Fruit fly (Drosophila melanogaster): ENCODE results near the gene Nagk.
A peak's percentile ranks its signal among the peaks of the same experiment; 100 is the strongest.

Nagk gene

DNA sequence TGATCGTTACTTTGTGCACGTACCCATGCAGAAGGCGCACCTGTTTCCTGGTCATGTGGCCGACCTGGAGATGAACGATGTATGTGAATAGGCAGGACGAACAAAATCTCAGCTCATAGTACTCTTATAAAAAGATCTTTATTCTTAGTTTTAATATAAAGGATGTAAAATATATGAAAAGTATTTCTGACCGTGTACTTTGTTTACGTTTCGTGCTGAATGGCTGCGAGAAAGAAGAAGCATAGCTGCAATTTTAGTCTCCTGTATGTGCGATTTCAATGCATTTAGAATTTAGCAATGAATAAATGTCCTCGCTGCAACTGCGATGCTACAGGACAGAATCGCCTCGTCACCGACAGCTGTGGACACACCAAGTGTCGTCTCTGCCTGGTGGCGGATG, 4.8 kb upstream of the Nagk start, which contains the start of the genes CG42726 and CG42727 (continued):
- TF ChIP-seq Lpt (GFP tag; optimal IDR thresholded peaks at IDR 0.05) (no peak), Hr39 (GFP tag; optimal IDR thresholded peaks at IDR 0.05) (no peak), CG7368 (GFP tag; optimal IDR thresholded peaks at IDR 0.05) (no peak), CG31627 (GFP tag; optimal IDR thresholded peaks at IDR 0.05) (peak; percentile 42), CG3032 (tag; optimal IDR thresholded peaks at IDR 0.05) (peak; percentile 52), CG6808 (GFP tag; optimal IDR thresholded peaks at IDR 0.05) (no peak), CG15336 (GFP tag; IDR thresholded peaks at IDR 0.05) (no peak), CG6276 (GFP tag; optimal IDR thresholded peaks at IDR 0.05) (no peak), acj6 (GFP tag; optimal IDR thresholded peaks at IDR 0.05) (no peak), Hr4 (GFP tag; optimal IDR thresholded peaks at IDR 0.05) (no peak), Sox15 (GFP tag; optimal IDR thresholded peaks at IDR 0.05) (peak; percentile 13), CG8319 (GFP tag; optimal IDR thresholded peaks at IDR 0.05) (no peak)

DNA sequence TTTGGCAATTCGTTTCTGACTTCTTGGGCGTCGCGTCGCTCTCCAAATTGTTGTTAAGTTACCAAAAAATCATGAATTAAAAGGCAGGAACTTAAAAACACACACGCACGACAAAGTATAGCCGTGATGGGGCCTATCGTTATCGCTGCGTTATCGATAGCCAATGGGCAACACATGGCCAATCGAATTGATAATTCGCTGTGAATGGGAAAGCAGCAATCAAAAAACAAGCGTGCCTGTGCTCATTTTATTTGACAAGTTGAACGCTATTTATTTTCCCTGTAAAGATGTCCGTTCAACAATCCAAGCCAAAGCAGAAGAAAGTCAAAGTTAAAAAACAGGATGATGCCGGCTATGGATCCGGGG, 2.9 kb upstream of the Nagk start, which contains the start of the genes Surf4 and CG31301:
Surf4 (minus strand) TSS at position 159 of the 366 bp plus-strand sequence.
CG31301 (plus strand) TSS at position 188 of the 366 bp plus-strand sequence.
- TF ChIP-seq lz (GFP tag; optimal IDR thresholded peaks at IDR 0.05) (no peak), CG8119 (GFP tag; IDR thresholded peaks at IDR 0.05) (no peak), esn (GFP tag; optimal IDR thresholded peaks at IDR 0.05) (peak; percentile 9), acj6 (GFP tag; optimal IDR thresholded peaks at IDR 0.05) (no peak), dsx (GFP tag; optimal IDR thresholded peaks at IDR 0.05; ENCODE audit: poor library complexity, severe bottlenecking) (peak; percentile 91)

DNA sequence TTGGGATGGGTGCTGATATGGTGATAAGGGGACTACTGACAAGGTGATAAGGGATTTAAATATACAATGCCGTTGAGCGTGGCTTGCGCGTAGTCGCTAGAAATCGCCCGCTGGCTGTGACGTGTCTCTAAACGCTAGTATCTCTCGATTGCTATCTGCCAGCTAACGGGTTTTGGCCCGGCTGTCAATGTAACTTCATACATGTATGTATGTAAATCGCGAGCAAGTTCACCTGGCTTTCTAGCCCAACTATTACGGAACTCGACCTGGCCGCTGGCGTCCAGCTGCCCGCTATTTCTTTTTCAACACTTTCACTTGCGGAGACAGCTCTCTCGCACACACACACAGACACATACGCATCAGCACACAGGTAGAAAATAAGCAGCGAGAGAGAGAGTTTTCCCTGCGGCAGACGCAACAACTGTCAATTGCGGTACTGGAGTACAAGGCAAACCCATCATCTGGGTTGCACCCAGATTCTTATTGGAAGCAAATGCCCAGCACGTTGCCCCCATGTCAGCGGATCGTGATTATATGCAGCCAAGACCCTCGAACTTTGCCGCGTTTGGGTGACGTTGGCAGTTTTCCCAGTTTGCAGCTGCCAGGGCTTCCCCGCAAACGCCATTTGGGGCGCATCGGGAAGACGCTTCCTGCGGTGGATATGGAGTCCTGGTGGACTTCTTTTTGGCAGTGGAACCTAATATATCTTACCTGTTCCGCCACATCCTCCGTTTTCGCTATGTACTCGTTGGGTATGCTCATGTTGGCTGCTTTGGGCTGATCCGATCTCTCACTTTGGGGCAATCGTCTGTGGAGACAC, 2.4 kb upstream of the Nagk start:
- TF ChIP-seq Blimp-1 (GFP tag; optimal IDR thresholded peaks at IDR 0.05) (peak; percentile 92), dsx (GFP tag; optimal IDR thresholded peaks at IDR 0.05; ENCODE audit: poor library complexity, severe bottlenecking) (no peak)

dm6 chr3R:15342432-15342925, 577 bp downstream of the Nagk start:
- no peak for TF ChIP-seq Sox15 (GFP tag; optimal IDR thresholded peaks at IDR 0.05)
- peak; percentile 71 for TF ChIP-seq svp (GFP tag)
- TF ChIP-seq CG15336 (GFP tag; IDR thresholded peaks at IDR 0.05): peak; percentile 57
- TF ChIP-seq spab (GFP tag; optimal IDR thresholded peaks at IDR 0.05): no peak
- peak; percentile 36; the same call in 1 of the 2 replicates for TF ChIP-seq Gug (GFP tag; IDR thresholded peaks at IDR 0.05)
- TF ChIP-seq CG8119 (GFP tag; IDR thresholded peaks at IDR 0.05): no peak
- peak; percentile 11 for TF ChIP-seq CG31627 (GFP tag; optimal IDR thresholded peaks at IDR 0.05)
- peak; percentile 21; the same call in 1 of the 2 replicates for TF ChIP-seq CG11294 (GFP tag; IDR thresholded peaks at IDR 0.05)
- no peak for TF ChIP-seq Sox102F (GFP tag; optimal IDR thresholded peaks at IDR 0.05)
- TF ChIP-seq Hr38 (GFP tag; optimal IDR thresholded peaks at IDR 0.05): no peak
- peak; percentile 75 for TF ChIP-seq Blimp-1 (GFP tag; optimal IDR thresholded peaks at IDR 0.05)
- TF ChIP-seq eg (GFP tag; IDR thresholded peaks at IDR 0.05): peak; percentile 51; the same call in 2 of the 3 replicates

dm6 chr3R:15340052-15340732, 2.9 kb downstream of the Nagk start, which contains the start of gene SerRS-m:
SerRS-m (plus strand) TSS chr3R:15340667.
- TF ChIP-seq fd85E (GFP tag; optimal IDR thresholded peaks at IDR 0.05) (no peak), esn (GFP tag; optimal IDR thresholded peaks at IDR 0.05) (peak; percentile 2)

DNA sequence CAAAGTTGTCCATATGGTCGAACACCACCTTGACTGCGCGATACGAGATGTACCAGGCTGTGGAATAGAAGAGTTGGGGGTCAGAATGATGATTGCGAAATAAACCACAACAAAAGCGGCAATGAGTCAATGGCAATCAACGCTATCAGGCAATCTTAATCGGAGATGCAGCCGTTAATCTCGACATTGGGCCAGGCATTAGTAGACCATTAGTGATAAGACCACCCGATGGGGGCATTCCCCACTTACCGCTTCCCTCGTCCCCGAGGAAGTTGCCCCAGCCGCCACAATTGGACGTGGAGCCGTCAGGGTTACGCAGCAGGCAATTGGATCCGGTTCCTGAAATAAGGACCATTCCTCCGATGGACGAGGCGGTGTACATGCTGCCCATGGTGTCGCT, 3.9 kb downstream of the Nagk start:
- TF ChIP-seq Lpt (GFP tag; optimal IDR thresholded peaks at IDR 0.05): no peak
- TF ChIP-seq Eip93F (GFP tag; optimal IDR thresholded peaks at IDR 0.05): no peak
- TF ChIP-seq CG10669 (GFP tag; optimal IDR thresholded peaks at IDR 0.05): no peak
- TF ChIP-seq net (GFP tag; optimal IDR thresholded peaks at IDR 0.05): no peak
- TF ChIP-seq CG3919 (GFP tag; optimal IDR thresholded peaks at IDR 0.05): no peak
- no peak for TF ChIP-seq topi (GFP tag; optimal IDR thresholded peaks at IDR 0.05)
